Worm (Caenorhabditis elegans): Measurements from ENCODE around the gene nlp-36.
A peak's percentile ranks its signal among the peaks of the same experiment; 100 is the strongest.

Gene nlp-36

ce11 chrIII:9502155-9502714 lies 13.7 kb downstream of the nlp-36 start:
- TF ChIP-seq B0261.1 (tag; optimal IDR thresholded peaks at IDR 0.05) (no peak), cebp-1 (GFP tag; IDR thresholded peaks at IDR 0.05) (peak; percentile 49; the same call in 1 of the 2 replicates), cebp-1 (tag; optimal IDR thresholded peaks at IDR 0.05) (peak; percentile 88)

- TF ChIP-seq nfyb-1 (GFP tag; IDR thresholded peaks at IDR 0.05), result 0 out of 2 replicates have a peak, but pooled peaks have one; percentile 55
- TF ChIP-seq dpl-1 (GFP tag; optimal IDR thresholded peaks at IDR 0.05), result peak; percentile 50
- TF ChIP-seq ceh-27 (GFP tag; optimal IDR thresholded peaks at IDR 0.05), result no peak
- TF ChIP-seq ceh-100 (GFP tag; IDR thresholded peaks at IDR 0.05), result peak; percentile 79
- TF ChIP-seq snpc-3.4 (tag; optimal IDR thresholded peaks at IDR 0.05), result peak; percentile 35
- 0 out of 2 replicates have a peak, but pooled peaks have one; percentile 20 for TF ChIP-seq ekl-4 (GFP tag; IDR thresholded peaks at IDR 0.05)
- peak; percentile 71 for TF ChIP-seq F33H1.4 (GFP tag; IDR thresholded peaks at IDR 0.05)
- no peak for TF ChIP-seq ztf-28 (GFP tag; IDR thresholded peaks at IDR 0.05)
- no peak for TF ChIP-seq dpff-1 (tag; optimal IDR thresholded peaks at IDR 0.05)
- TF ChIP-seq B0019.2 (GFP tag; conservative IDR thresholded peaks at IDR 0.05), result 0 out of 2 replicates have a peak, but pooled peaks have one; percentile 46
- peak; percentile 25 for TF ChIP-seq lin-54 (GFP tag; optimal IDR thresholded peaks at IDR 0.05)
- TF ChIP-seq F55B11.4 (tag; optimal IDR thresholded peaks at IDR 0.05; ENCODE audit: borderline replicate concordance, insufficient read depth), result no peak
- peak; percentile 89 for TF ChIP-seq xnd-1 (tag; optimal IDR thresholded peaks at IDR 0.05)
- TF ChIP-seq efl-1 (GFP tag; optimal IDR thresholded peaks at IDR 0.05), result peak; percentile 82
- peak; percentile 95 for TF ChIP-seq madf-6 (GFP tag; IDR thresholded peaks at IDR 0.05)
- no peak for TF ChIP-seq sptf-2 (GFP tag; optimal IDR thresholded peaks at IDR 0.05)
- TF ChIP-seq ztf-22 (GFP tag; optimal IDR thresholded peaks at IDR 0.05), result no peak
- TF ChIP-seq madf-8 (GFP tag; conservative IDR thresholded peaks at IDR 0.05), result peak; percentile 92
- TF ChIP-seq ceh-40 (GFP tag; IDR thresholded peaks at IDR 0.05), result no peak
- no peak for TF ChIP-seq B0336.3 (GFP tag; IDR thresholded peaks at IDR 0.05)
- 0 out of 2 replicates have a peak, but pooled peaks have one; percentile 50 for TF ChIP-seq lin-26 (GFP tag; IDR thresholded peaks at IDR 0.05)
- TF ChIP-seq tbp1 (GFP tag; optimal IDR thresholded peaks at IDR 0.05), result no peak
- no peak for TF ChIP-seq attf-5 (GFP tag; optimal IDR thresholded peaks at IDR 0.05)
- peak; percentile 62; the same call in 1 of the 2 replicates for TF ChIP-seq pbrm-1 (GFP tag; IDR thresholded peaks at IDR 0.05)
- peak; percentile 45 for TF ChIP-seq mcd-1 (GFP tag; IDR thresholded peaks at IDR 0.05)
- no peak for TF ChIP-seq cebp-1 (GFP tag; IDR thresholded peaks at IDR 0.05)
- no peak for TF ChIP-seq cebp-1 (tag; optimal IDR thresholded peaks at IDR 0.05)
- no peak for TF ChIP-seq aptf-3 (GFP tag; IDR thresholded peaks at IDR 0.05)
- TF ChIP-seq lsy-27 (tag; optimal IDR thresholded peaks at IDR 0.05; ENCODE audit: borderline replicate concordance, insufficient read depth), result no peak
- no peak for TF ChIP-seq hmg-20 (GFP tag; IDR thresholded peaks at IDR 0.05)
- TF ChIP-seq unc-130 (GFP tag; optimal IDR thresholded peaks at IDR 0.05), result peak; percentile 24
- no peak for TF ChIP-seq ztf-26 (tag; optimal IDR thresholded peaks at IDR 0.05)
- TF ChIP-seq Y67H2A.10 (GFP tag; conservative IDR thresholded peaks at IDR 0.05), result peak; percentile 38; the same call in 1 of the 2 replicates
- TF ChIP-seq bed-1 (GFP tag; IDR thresholded peaks at IDR 0.05), result no peak
- no peak for TF ChIP-seq unc-62 (GFP tag; optimal IDR thresholded peaks at IDR 0.05)
- TF ChIP-seq attf-6 (GFP tag; IDR thresholded peaks at IDR 0.05), result no peak
- no peak for TF ChIP-seq him-1 (tag; optimal IDR thresholded peaks at IDR 0.05)
- TF ChIP-seq C17E4.6 (GFP tag; IDR thresholded peaks at IDR 0.05), result peak; percentile 29; the same call in 1 of the 2 replicates
- TF ChIP-seq snpc-4 (GFP tag; optimal IDR thresholded peaks at IDR 0.05), result no peak
- TF ChIP-seq snpc-4 (tag; optimal IDR thresholded peaks at IDR 0.05), result peak in 1 of 4 experiments; percentile 23
- no peak for TF ChIP-seq repo-1 (tag; optimal IDR thresholded peaks at IDR 0.05)
- no peak for TF ChIP-seq zim-3 (tag; optimal IDR thresholded peaks at IDR 0.05)
- TF ChIP-seq K12H6.12 (tag; optimal IDR thresholded peaks at IDR 0.05), result no peak
- TF ChIP-seq lsl-1 (GFP tag; optimal IDR thresholded peaks at IDR 0.05), result peak; percentile 89
- no peak for TF ChIP-seq lir-1 (GFP tag; conservative IDR thresholded peaks at IDR 0.05)
These were observed 15.8 kb downstream of the nlp-36 start for ce11 chrIII:9504347-9504746.
